Worm (Caenorhabditis elegans) whole organism, young adult: Measurements from ENCODE around the gene F53B3.6.
A peak's percentile ranks its signal among the peaks of the same experiment; 100 is the strongest.

ENCODE experiments used
- B0019.2 ChIP-seq: fragments of 200-800 bp; sonication (Bioruptor generic); conservative IDR thresholded peaks from 2 replicates; pipeline ENCODE4 v1.3.6; 2022; ENCODE audit warnings: missing genetic modification reagents, missing genetic modification characterization, missing compliant biosample characterization
- B0035.1 ChIP-seq: sonication (generic microtip); optimal IDR thresholded peaks from 2 replicates; lab custom pipeline; 2016; ENCODE audit warnings: missing genetic modification characterization, mild to moderate bottlenecking, missing compliant biosample characterization, missing genotype, missing genetic modification reagents
- F37B4.10 ChIP-seq: fragments of 200-800 bp; sonication (Bioruptor generic); IDR thresholded peaks from 2 replicates; pipeline ENCODE4 v1.3.6; 2022; ENCODE audit warnings: missing genetic modification characterization, missing compliant biosample characterization
- F52B5.7 ChIP-seq: sonication (generic microtip); optimal IDR thresholded peaks from 2 replicates; lab custom pipeline; 2016; ENCODE audit warnings: mild to moderate bottlenecking, missing genetic modification characterization, missing compliant biosample characterization
- F57A8.1 ChIP-seq: fragments of 200-800 bp; sonication (Bioruptor generic); optimal IDR thresholded peaks from 2 replicates; lab custom pipeline; 2018; ENCODE audit warnings: mild to moderate bottlenecking, missing genetic modification characterization, moderate library complexity, missing compliant biosample characterization
- T26A5.8 ChIP-seq: sonication (generic microtip); optimal IDR thresholded peaks from 2 replicates; lab custom pipeline; 2016; ENCODE audit warnings: missing genetic modification characterization, missing compliant biosample characterization
- ama-1 ChIP-seq, 3 experiments: fragments of 150-350 bp in 1 of 3; sonication (generic microtip) in 2 of 3; optimal IDR thresholded peaks; 2 replicates each; lab custom pipeline; 2014 to 2018; ENCODE audit warnings: missing biosample characterization in 2 of 3, missing genetic modification characterization in 2 of 3, missing genetic modification reagents in 2 of 3
- attf-5 ChIP-seq: fragments of 200-800 bp; sonication (Bioruptor generic); optimal IDR thresholded peaks from 2 replicates; lab custom pipeline; 2018; ENCODE audit warnings: mild to moderate bottlenecking, missing genetic modification characterization, missing compliant biosample characterization
- ccch-3 ChIP-seq: fragments of 200-800 bp; sonication (Bioruptor generic); optimal IDR thresholded peaks from 2 replicates; lab custom pipeline; 2018; ENCODE audit warnings: mild to moderate bottlenecking, missing genetic modification characterization, missing compliant biosample characterization
- cebp-1 ChIP-seq, 2 experiments: fragments of 200-800 bp in 1 of 2; sonication (Bioruptor generic) in 1 of 2; sonication (generic microtip) in 1 of 2; IDR thresholded peaks in 1 of 2; optimal IDR thresholded peaks in 1 of 2; 2 replicates each; pipeline versions ENCODE4 v1.3.6 to Lab custom; 2017 to 2022; ENCODE audit warnings: missing compliant biosample characterization in 2 of 2, missing genetic modification characterization in 2 of 2, mild to moderate bottlenecking in 1 of 2, missing genetic modification reagents in 1 of 2, moderate library complexity in 1 of 2
- ceh-27 ChIP-seq: fragments of 200-800 bp; sonication (Bioruptor generic); optimal IDR thresholded peaks from 2 replicates; lab custom pipeline; 2018; ENCODE audit warnings: mild to moderate bottlenecking, missing genetic modification characterization, moderate library complexity, missing compliant biosample characterization
- ceh-58 ChIP-seq: fragments of 200-800 bp; sonication (Bioruptor generic); IDR thresholded peaks from 2 replicates; pipeline ENCODE4 v1.3.6; 2022; ENCODE audit warnings: missing genetic modification characterization, missing compliant biosample characterization
- ceh-91 ChIP-seq: fragments of 200-800 bp; sonication (Bioruptor generic); IDR thresholded peaks from 2 replicates; pipeline ENCODE4 v1.3.6; 2022; ENCODE audit warnings: missing genetic modification reagents, missing genetic modification characterization, missing compliant biosample characterization
- die-1 ChIP-seq: sonication (generic microtip); optimal IDR thresholded peaks from 2 replicates; lab custom pipeline; 2016; ENCODE audit warnings: missing genotype, mild to moderate bottlenecking, missing genetic modification characterization, missing compliant biosample characterization
- egl-44 ChIP-seq: fragments of 200-800 bp; sonication (Bioruptor generic); IDR thresholded peaks from 2 replicates; pipeline ENCODE4 v1.3.6; 2022; ENCODE audit warnings: missing genetic modification reagents, missing genetic modification characterization, missing compliant biosample characterization
- him-1 ChIP-seq: sonication (generic microtip); optimal IDR thresholded peaks from 2 replicates; lab custom pipeline; 2016; ENCODE audit warnings: missing genotype, missing genetic modification reagents, missing genetic modification characterization, missing compliant biosample characterization
- hmg-20 ChIP-seq: fragments of 200-800 bp; sonication (Bioruptor generic); IDR thresholded peaks from 2 replicates; pipeline ENCODE4 v1.3.6; 2022; ENCODE audit warnings: missing genetic modification reagents, missing genetic modification characterization, missing compliant biosample characterization
- hrde-1 ChIP-seq: sonication (generic microtip); optimal IDR thresholded peaks from 2 replicates; lab custom pipeline; 2016; ENCODE audit warnings: missing genetic modification characterization, mild to moderate bottlenecking, missing compliant biosample characterization, moderate library complexity, missing genotype, missing genetic modification reagents, borderline replicate concordance
- hsf-1 ChIP-seq: fragments of 200-800 bp; sonication (Bioruptor generic); IDR thresholded peaks from 2 replicates; pipeline ENCODE4 v1.3.6; 2022; ENCODE audit warnings: missing genetic modification reagents, missing genetic modification characterization, missing compliant biosample characterization
- lag-1 ChIP-seq: fragments of 200-800 bp; sonication (Bioruptor generic); IDR thresholded peaks from 2 replicates; pipeline ENCODE4 v1.3.6; 2022; ENCODE audit warnings: missing genetic modification reagents, missing genetic modification characterization, missing compliant biosample characterization
- lin-40 ChIP-seq: sonication (generic microtip); optimal IDR thresholded peaks from 2 replicates; lab custom pipeline; 2016; ENCODE audit warnings: missing genetic modification characterization, mild to moderate bottlenecking, missing compliant biosample characterization, missing genotype, missing genetic modification reagents
- lin-54 ChIP-seq: fragments of 200-800 bp; sonication (Bioruptor generic); optimal IDR thresholded peaks from 2 replicates; lab custom pipeline; 2018; ENCODE audit warnings: mild to moderate bottlenecking, missing genetic modification characterization, missing compliant biosample characterization
- lsy-27 ChIP-seq: sonication (generic microtip); optimal IDR thresholded peaks from 2 replicates; lab custom pipeline; 2017; ENCODE audit warnings: missing genetic modification characterization, mild to moderate bottlenecking, missing compliant biosample characterization, antibody characterized with exemption, missing genotype, borderline replicate concordance; ENCODE audit not compliant: insufficient read depth
- madf-6 ChIP-seq: fragments of 200-800 bp; sonication (Bioruptor generic); IDR thresholded peaks from 2 replicates; pipeline ENCODE4 v1.3.6; 2022; ENCODE audit warnings: missing genetic modification reagents, missing genetic modification characterization, missing compliant biosample characterization
- mcd-1 ChIP-seq: fragments of 200-800 bp; sonication (Bioruptor generic); IDR thresholded peaks from 2 replicates; pipeline ENCODE4 v1.3.6; 2022; ENCODE audit warnings: missing genetic modification reagents, missing genetic modification characterization, missing compliant biosample characterization
- mes-4 ChIP-seq: sonication (generic microtip); optimal IDR thresholded peaks from 2 replicates; lab custom pipeline; 2016; ENCODE audit warnings: missing genotype, missing genetic modification characterization, missing compliant biosample characterization
- mxl-1 ChIP-seq: sonication (generic microtip); optimal IDR thresholded peaks from 2 replicates; lab custom pipeline; 2016; ENCODE audit warnings: missing genetic modification characterization, missing compliant biosample characterization
- nfya-1 ChIP-seq: sonication (generic microtip); optimal IDR thresholded peaks from 2 replicates; lab custom pipeline; 2017; ENCODE audit warnings: antibody characterized with exemption, missing compliant biosample characterization, missing genetic modification characterization, borderline replicate concordance; ENCODE audit not compliant: insufficient read depth
- nhr-120 ChIP-seq: fragments of 200-800 bp; sonication (Bioruptor generic); IDR thresholded peaks from 2 replicates; pipeline ENCODE4 v1.3.6; 2022; ENCODE audit warnings: missing genetic modification characterization, missing compliant biosample characterization
- nhr-179 ChIP-seq: sonication (generic microtip); optimal IDR thresholded peaks from 2 replicates; lab custom pipeline; 2016; ENCODE audit warnings: mild to moderate bottlenecking, missing genetic modification characterization, missing compliant biosample characterization
- nhr-90 ChIP-seq: sonication (generic microtip); optimal IDR thresholded peaks from 2 replicates; lab custom pipeline; 2016; ENCODE audit warnings: missing genotype, mild to moderate bottlenecking, missing genetic modification characterization, missing compliant biosample characterization
- pbrm-1 ChIP-seq: fragments of 200-800 bp; sonication (Bioruptor generic); IDR thresholded peaks from 2 replicates; pipeline ENCODE4 v1.3.6; 2022; ENCODE audit warnings: missing genetic modification reagents, missing genetic modification characterization, missing compliant biosample characterization
- rec-8 ChIP-seq, 2 experiments: sonication (generic microtip); optimal IDR thresholded peaks; 2 replicates each; lab custom pipeline; 2016; ENCODE audit warnings: mild to moderate bottlenecking in 2 of 2, missing genetic modification characterization in 2 of 2, missing genetic modification reagents in 2 of 2, missing genotype in 2 of 2, missing biosample characterization in 1 of 2, missing compliant biosample characterization in 1 of 2, moderate library complexity in 1 of 2
- repo-1 ChIP-seq: sonication (generic microtip); optimal IDR thresholded peaks from 2 replicates; lab custom pipeline; 2017; ENCODE audit warnings: mild to moderate bottlenecking, missing genetic modification characterization, missing compliant biosample characterization
- sdz-38 ChIP-seq: sonication (generic microtip); optimal IDR thresholded peaks from 2 replicates; lab custom pipeline; 2016; ENCODE audit warnings: missing genotype, missing genetic modification characterization, missing compliant biosample characterization
- snpc-1.1 ChIP-seq: sonication (generic microtip); optimal IDR thresholded peaks from 2 replicates; lab custom pipeline; 2017; ENCODE audit warnings: missing genetic modification characterization, mild to moderate bottlenecking, missing compliant biosample characterization, antibody characterized with exemption, moderate library complexity, missing genotype, missing genetic modification reagents; ENCODE audit not compliant: insufficient read depth
- snpc-3.4 ChIP-seq: sonication (generic microtip); optimal IDR thresholded peaks from 2 replicates; lab custom pipeline; 2017; ENCODE audit warnings: missing genetic modification characterization, mild to moderate bottlenecking, missing compliant biosample characterization, antibody characterized with exemption, moderate library complexity, missing genotype, missing genetic modification reagents
- unc-130 ChIP-seq: sonication (generic microtip); optimal IDR thresholded peaks from 2 replicates; lab custom pipeline; 2016; ENCODE audit warnings: missing genetic modification reagents, missing genetic modification characterization, missing compliant biosample characterization
- ztf-25 ChIP-seq: fragments of 200-800 bp; sonication (Bioruptor generic); IDR thresholded peaks from 2 replicates; pipeline ENCODE4 v1.3.6; 2022; ENCODE audit warnings: missing genetic modification reagents, missing genetic modification characterization, missing compliant biosample characterization
- ztf-26 ChIP-seq: sonication (generic microtip); optimal IDR thresholded peaks from 2 replicates; lab custom pipeline; 2017; ENCODE audit warnings: missing genetic modification characterization, missing compliant biosample characterization
- ztf-3 ChIP-seq: fragments of 200-800 bp; sonication (Bioruptor generic); optimal IDR thresholded peaks from 2 replicates; lab custom pipeline; 2018; ENCODE audit warnings: mild to moderate bottlenecking, missing genetic modification characterization, missing compliant biosample characterization

Gene F53B3.6

DNA sequence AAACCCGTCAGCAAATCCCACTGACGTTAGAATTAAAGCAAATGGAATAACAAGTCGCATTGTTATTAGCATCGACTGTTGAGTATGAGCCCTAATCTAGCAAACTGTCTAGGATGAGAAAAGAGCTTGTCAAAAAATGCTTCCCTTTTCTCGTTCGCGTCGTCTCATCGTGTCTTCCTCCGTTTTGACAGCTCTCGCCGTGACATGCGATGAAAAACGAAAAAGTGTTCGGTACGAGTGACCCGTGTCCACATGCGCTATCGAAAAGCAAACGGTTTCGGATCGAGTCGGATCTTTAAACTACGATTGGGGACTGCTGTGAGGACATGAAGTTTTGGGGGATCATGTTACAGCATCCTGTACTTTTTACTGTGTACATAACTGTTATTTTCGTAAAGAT is 1.7 kb upstream of the F53B3.6 start, which contains the start of gene comt-1:
Gene comt-1, minus strand, starts transcription at position 101 of the 400 bp plus-strand sequence.
- TF ChIP-seq lsy-27 (no peak), ztf-25 (GFP tag; lab: Robert Waterston, UW) (no peak), nhr-120 (GFP tag; lab: Robert Waterston, UW) (no peak), lin-54 (no peak), unc-130 (GFP tag; lab: Kevin White, UChicago) (no peak), madf-6 (GFP tag; lab: Robert Waterston, UW) (no peak)
- TF ChIP-seq, all 124 proteins: peak for 0

DNA sequence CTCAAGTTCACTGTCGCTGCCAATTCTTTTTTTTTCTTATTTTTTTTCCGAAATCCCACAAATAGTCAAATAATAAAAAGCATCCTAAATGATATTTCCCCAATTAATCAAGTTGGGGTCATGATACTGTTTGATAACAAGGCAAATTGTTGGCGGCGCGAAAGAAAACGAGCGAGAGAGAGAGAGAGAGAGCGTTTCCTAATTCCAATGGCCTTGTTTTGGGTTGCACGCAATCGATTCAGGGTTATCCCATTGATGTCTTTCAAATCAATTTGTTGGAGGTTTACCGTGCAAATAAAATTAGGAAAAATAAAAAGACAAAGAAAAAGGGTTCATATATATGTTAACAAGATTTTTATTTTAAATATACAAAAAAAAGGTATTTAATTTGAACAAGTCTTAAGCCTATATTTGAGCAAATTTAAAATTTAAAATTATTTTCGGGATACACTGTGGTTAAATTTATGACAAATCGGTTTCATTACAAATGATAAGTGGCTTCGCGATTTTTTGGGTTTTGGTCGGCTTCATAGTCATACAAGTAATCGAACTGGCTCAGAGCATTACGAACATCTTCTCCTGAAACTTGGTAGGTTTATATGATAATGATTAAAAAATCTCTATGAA is 1.7 kb downstream of the F53B3.6 start:
- TF ChIP-seq egl-44 (GFP tag; lab: Robert Waterston, UW) = no peak
- TF ChIP-seq ceh-27 (GFP tag; lab: Kevin White, UChicago) = no peak
- TF ChIP-seq ama-1 (optimal IDR thresholded peaks at IDR 0.05; lab: Kevin White, UChicago) = peak; percentile 49
- TF ChIP-seq ama-1 (GFP tag; optimal IDR thresholded peaks at IDR 0.05; lab: Kevin White, UChicago) = no peak
- no peak for TF ChIP-seq cebp-1 (GFP tag; IDR thresholded peaks at IDR 0.05; lab: Robert Waterston, UW)
- TF ChIP-seq cebp-1 (tag; optimal IDR thresholded peaks at IDR 0.05; lab: Kevin White, UChicago) = no peak
- no peak for TF ChIP-seq nhr-179 (tag; lab: Kevin White, UChicago)
- no peak for TF ChIP-seq pbrm-1 (GFP tag; lab: Robert Waterston, UW)

DNA sequence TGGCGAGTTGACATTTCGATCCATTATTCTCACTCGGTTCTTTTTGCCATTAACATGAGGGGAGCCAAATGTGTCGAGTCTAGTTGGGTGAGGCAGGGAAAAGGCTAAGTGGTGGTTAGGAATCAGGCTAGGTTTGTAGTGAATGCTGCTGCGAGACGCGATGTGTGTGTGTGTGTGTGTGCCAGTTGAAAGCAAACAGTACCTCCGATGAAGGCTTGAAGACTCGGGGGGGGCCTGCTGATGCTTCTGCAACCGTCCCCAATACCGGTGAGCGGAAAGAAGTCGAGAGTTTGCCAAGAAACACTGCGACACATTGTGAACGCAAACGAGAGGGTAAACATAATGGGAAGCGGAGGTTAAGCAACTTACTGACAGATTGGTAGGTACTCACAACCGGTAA is 7.0 kb downstream of the F53B3.6 start, which contains the start of gene F53B3.3:
Gene F53B3.3, minus strand, starts transcription at position 101 of the 400 bp plus-strand sequence.
- TF ChIP-seq ztf-26 (tag; lab: Kevin White, UChicago) (no peak), ceh-58 (no peak), T26A5.8 (no peak), attf-5 (GFP tag; lab: Kevin White, UChicago) (no peak), hrde-1 (no peak), die-1 (tag; lab: Kevin White, UChicago) (no peak), lin-54 (no peak), mcd-1 (GFP tag; lab: Robert Waterston, UW) (no peak), rec-8 (tag; optimal IDR thresholded peaks at IDR 0.05; lab: Kevin White, UChicago) (no peak), hmg-20 (no peak), ccch-3 (GFP tag; lab: Kevin White, UChicago) (no peak), ztf-3 (GFP tag; lab: Kevin White, UChicago) (no peak), sdz-38 (tag; lab: Kevin White, UChicago) (no peak), unc-130 (GFP tag; lab: Kevin White, UChicago) (no peak), him-1 (no peak), F52B5.7 (tag; lab: Kevin White, UChicago) (no peak), nfya-1 (tag; lab: Kevin White, UChicago) (no peak), cebp-1 (GFP tag; IDR thresholded peaks at IDR 0.05; lab: Robert Waterston, UW) (no peak), cebp-1 (tag; optimal IDR thresholded peaks at IDR 0.05; lab: Kevin White, UChicago) (no peak), nhr-90 (tag; lab: Kevin White, UChicago) (no peak), repo-1 (tag; lab: Kevin White, UChicago) (no peak)

DNA sequence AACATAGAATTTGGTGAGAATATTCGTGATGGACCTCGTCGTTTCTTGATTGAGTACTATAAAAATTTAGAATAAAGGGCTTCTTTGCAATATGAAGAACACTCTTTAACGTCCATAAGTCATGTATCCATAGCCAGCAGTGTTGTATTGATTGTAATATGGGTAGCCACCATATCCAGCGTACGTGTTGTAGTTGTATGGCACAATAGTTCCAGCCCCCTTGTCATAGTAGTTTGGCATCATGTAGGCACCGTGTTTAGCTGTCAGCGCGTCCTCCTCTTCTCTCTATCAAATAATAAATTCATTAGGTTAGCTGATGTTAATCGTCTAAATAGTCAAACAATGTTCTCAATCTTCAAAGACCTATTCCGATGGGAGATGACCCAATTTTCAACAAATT is 9.2 kb downstream of the F53B3.6 start:
- TF ChIP-seq ceh-91 (GFP tag; lab: Robert Waterston, UW) = no peak
- TF ChIP-seq madf-6 (GFP tag; lab: Robert Waterston, UW) = no peak
- no peak for TF ChIP-seq attf-5 (GFP tag; lab: Kevin White, UChicago)
- TF ChIP-seq snpc-1.1 (tag; lab: Kevin White, UChicago) = no peak
- TF ChIP-seq lag-1 (GFP tag; lab: Robert Waterston, UW) = no peak
- no peak for TF ChIP-seq die-1 (tag; lab: Kevin White, UChicago)
- no peak for TF ChIP-seq lin-40 (tag; lab: Kevin White, UChicago)
- no peak for TF ChIP-seq mes-4 (tag; lab: Kevin White, UChicago)
- TF ChIP-seq mcd-1 (GFP tag; lab: Robert Waterston, UW) = no peak
- no peak for TF ChIP-seq nhr-120 (GFP tag; lab: Robert Waterston, UW)
- no peak for TF ChIP-seq snpc-3.4 (tag; lab: Kevin White, UChicago)
- no peak for TF ChIP-seq ztf-3 (GFP tag; lab: Kevin White, UChicago)
- TF ChIP-seq F57A8.1 (GFP tag; lab: Kevin White, UChicago) = no peak
- no peak for TF ChIP-seq him-1
- no peak for TF ChIP-seq hsf-1 (GFP tag; lab: Robert Waterston, UW)
- TF ChIP-seq F37B4.10 (GFP tag; lab: Robert Waterston, UW) = no peak
- TF ChIP-seq mxl-1 (tag; lab: Kevin White, UChicago) = no peak
- TF ChIP-seq B0019.2 = no peak
- TF ChIP-seq B0035.1 (tag; lab: Kevin White, UChicago) = no peak
